Worm (Caenorhabditis elegans): Measurements from ENCODE around the gene T17H7.7.

- TF ChIP-seq him-1 (tag; optimal IDR thresholded peaks at IDR 0.05) (no peak), dao-5 (tag; optimal IDR thresholded peaks at IDR 0.05) (no peak), W03F9.2 (tag; optimal IDR thresholded peaks at IDR 0.05) (no peak)
These were observed 13.4 kb downstream of the T17H7.7 start for ce11 chrIII:744459-744858.
